Fruit fly (Drosophila melanogaster) whole organism, prepupa: ENCODE data around the gene zfh1.

Experiments
- CG6276 ChIP-seq: fragments of 200-800 bp; sonication (Bioruptor generic); optimal IDR thresholded peaks from 2 replicates; lab custom pipeline; 2017; ENCODE audit warnings: missing biosample characterization, mild to moderate bottlenecking, missing genetic modification characterization
- Met ChIP-seq: fragments of 200-800 bp; sonication (Bioruptor generic); optimal IDR thresholded peaks from 3 replicates; lab custom pipeline; 2016; ENCODE audit warnings: missing biosample characterization, missing genetic modification characterization

dm6 chr3R:30782553-30782952 lies 16.8 kb downstream of the zfh1 start:
- TF ChIP-seq Met (GFP tag; lab: Kevin White, UChicago) (no peak), CG6276 (no peak)
